Fruit fly (Drosophila melanogaster) whole organism, embryonic: Measurements from ENCODE around the gene Elp3.

ENCODE experiments used
- BEAF-32 ChIP-seq: fragments of 200-800 bp; sonication (Bioruptor generic); optimal IDR thresholded peaks from 3 replicates; lab custom pipeline; 2017; ENCODE audit warnings: missing biosample characterization, missing genetic modification characterization, mild to moderate bottlenecking, moderate library complexity, missing genetic modification reagents
- CG11560 ChIP-seq: fragments of 200-800 bp; sonication (Bioruptor generic); IDR thresholded peaks from 3 replicates; pipeline ENCODE4 v1.3.6; 2022; ENCODE audit warnings: missing biosample characterization, missing genetic modification characterization
- CG14441 ChIP-seq: fragments of 200-800 bp; sonication (Bioruptor generic); IDR thresholded peaks from 2 replicates; pipeline ENCODE4 v1.3.6; 2022; ENCODE audit warnings: missing biosample characterization, missing genetic modification characterization
- CG14710 ChIP-seq: fragments of 200-800 bp; sonication (Bioruptor generic); optimal IDR thresholded peaks from 3 replicates; lab custom pipeline; 2019; ENCODE audit warnings: missing biosample characterization, mild to moderate bottlenecking, missing genetic modification characterization, moderate library complexity
- CG1603 ChIP-seq: fragments of 200-800 bp; sonication (Bioruptor generic); optimal IDR thresholded peaks from 2 replicates; lab custom pipeline; 2019; ENCODE audit warnings: missing biosample characterization, mild to moderate bottlenecking, missing genetic modification characterization, moderate library complexity
- CG1647 ChIP-seq: fragments of 200-800 bp; sonication (Bioruptor generic); optimal IDR thresholded peaks from 3 replicates; lab custom pipeline; 2016; ENCODE audit warnings: missing biosample characterization, missing genetic modification characterization
- CG16813 ChIP-seq: fragments of 200-800 bp; sonication (Bioruptor generic); IDR thresholded peaks from 3 replicates; pipeline ENCODE4 v1.3.6; 2022; ENCODE audit warnings: missing biosample characterization, missing genetic modification characterization; ENCODE audit not compliant: partially characterized antibody
- CG17361 ChIP-seq: fragments of 200-800 bp; sonication (Bioruptor generic); IDR thresholded peaks from 3 replicates; pipeline ENCODE4 v1.3.6; 2022; ENCODE audit warnings: missing biosample characterization, missing genetic modification characterization
- CG2129 ChIP-seq: fragments of 200-800 bp; sonication (Bioruptor generic); IDR thresholded peaks from 2 replicates; pipeline ENCODE4 v1.3.6; 2022; ENCODE audit warnings: missing biosample characterization, missing genetic modification characterization; ENCODE audit not compliant: partially characterized antibody
- CG2875 ChIP-seq: fragments of 200-800 bp; sonication (Bioruptor generic); optimal IDR thresholded peaks from 2 replicates; lab custom pipeline; 2017; ENCODE audit warnings: missing biosample characterization, mild to moderate bottlenecking, missing genetic modification characterization, missing genetic modification reagents
- CG30020 ChIP-seq: fragments of 200-800 bp; optimal IDR thresholded peaks from 2 replicates; lab custom pipeline; 2019; ENCODE audit warnings: missing biosample characterization, mild to moderate bottlenecking, missing genetic modification characterization, moderate library complexity
- CG32772 ChIP-seq: fragments of 200-800 bp; sonication (Bioruptor generic); IDR thresholded peaks from 2 replicates; pipeline ENCODE4 v1.3.6; 2022; ENCODE audit warnings: missing biosample characterization, missing genetic modification characterization
- CG34422 ChIP-seq: fragments of 200-800 bp; sonication (Bioruptor generic); IDR thresholded peaks from 3 replicates; pipeline ENCODE4 v1.3.6; 2022; ENCODE audit warnings: missing biosample characterization, missing genetic modification characterization
- CG42726 ChIP-seq: fragments of 200-800 bp; sonication (Bioruptor generic); IDR thresholded peaks from 2 replicates; pipeline ENCODE4 v1.3.6; 2022; ENCODE audit warnings: missing biosample characterization, missing genetic modification characterization; ENCODE audit not compliant: partially characterized antibody
- CG4854 ChIP-seq: fragments of 200-800 bp; sonication (Bioruptor generic); optimal IDR thresholded peaks from 2 replicates; lab custom pipeline; 2016; ENCODE audit warnings: missing biosample characterization, missing genetic modification characterization, inconsistent platforms
- CG6813 ChIP-seq: fragments of 200-800 bp; sonication (Bioruptor generic); optimal IDR thresholded peaks from 2 replicates; lab custom pipeline; 2017; ENCODE audit warnings: missing biosample characterization, missing genetic modification characterization, mild to moderate bottlenecking, moderate library complexity, missing genetic modification reagents
- CG7839 ChIP-seq: fragments of 200-800 bp; sonication (Bioruptor generic); optimal IDR thresholded peaks from 3 replicates; lab custom pipeline; 2018; ENCODE audit warnings: missing biosample characterization, mild to moderate bottlenecking, missing genetic modification characterization, moderate library complexity
- CG8359 ChIP-seq: fragments of 200-800 bp; sonication (Bioruptor generic); optimal IDR thresholded peaks from 2 replicates; lab custom pipeline; 2017; ENCODE audit warnings: missing biosample characterization, mild to moderate bottlenecking, missing genetic modification characterization, borderline replicate concordance
- CG8478 ChIP-seq: fragments of >200 bp; optimal IDR thresholded peaks from 2 replicates; lab custom pipeline; 2018
- CG9437 ChIP-seq: fragments of 200-800 bp; sonication (Bioruptor generic); optimal IDR thresholded peaks from 2 replicates; lab custom pipeline; 2018; ENCODE audit warnings: missing biosample characterization, mild to moderate bottlenecking, missing genetic modification characterization
- CG9817 ChIP-seq: fragments of 200-800 bp; sonication (Bioruptor generic); optimal IDR thresholded peaks from 2 replicates; lab custom pipeline; 2018; ENCODE audit warnings: missing biosample characterization, mild to moderate bottlenecking, missing genetic modification characterization, moderate library complexity
- Dad ChIP-seq: fragments of 200-800 bp; sonication (Bioruptor generic); optimal IDR thresholded peaks from 3 replicates; lab custom pipeline; 2016; ENCODE audit warnings: missing biosample characterization, missing genetic modification characterization
- Hand ChIP-seq: fragments of 200-800 bp; sonication (Bioruptor generic); optimal IDR thresholded peaks from 2 replicates; lab custom pipeline; 2017; ENCODE audit warnings: mild to moderate bottlenecking, missing biosample characterization, missing genetic modification reagents, missing genetic modification characterization
- Med ChIP-seq: fragments of 200-800 bp; sonication (Bioruptor generic); peaks from one replicate; lab custom pipeline; 2016; ENCODE audit warnings: missing biosample characterization, missing genetic modification characterization, mild to moderate bottlenecking, inconsistent platforms, moderate library complexity
- NFAT ChIP-seq: fragments of 200-800 bp; sonication (Bioruptor generic); IDR thresholded peaks from 2 replicates; pipeline ENCODE4 v1.3.6; 2022; ENCODE audit warnings: missing biosample characterization, missing genetic modification characterization
- Neu2 ChIP-seq: fragments of 200-800 bp; sonication (Bioruptor generic); optimal IDR thresholded peaks from 3 replicates; lab custom pipeline; 2016; ENCODE audit warnings: missing biosample characterization, missing genetic modification characterization, borderline replicate concordance
- Nf-YB ChIP-seq: fragments of 200-800 bp; sonication (Bioruptor generic); optimal IDR thresholded peaks from 3 replicates; lab custom pipeline; 2019; ENCODE audit warnings: missing biosample characterization, mild to moderate bottlenecking, missing genetic modification characterization, moderate library complexity
- NfI ChIP-seq: fragments of 200-800 bp; sonication (Bioruptor generic); optimal IDR thresholded peaks from 3 replicates; lab custom pipeline; 2018; ENCODE audit warnings: missing biosample characterization, mild to moderate bottlenecking, missing genetic modification characterization, moderate library complexity
- Scr ChIP-seq: fragments of 200-800 bp; sonication (Bioruptor generic); IDR thresholded peaks from 2 replicates; pipeline ENCODE4 v1.3.6; 2022; ENCODE audit warnings: missing biosample characterization, missing genetic modification characterization; ENCODE audit not compliant: partially characterized antibody
- Side ChIP-seq: fragments of 200-800 bp; sonication (Bioruptor generic); optimal IDR thresholded peaks from 2 replicates; lab custom pipeline; 2016; ENCODE audit warnings: missing biosample characterization, missing genetic modification characterization
- Sin3A ChIP-seq: fragments of >200 bp; optimal IDR thresholded peaks from 2 replicates; lab custom pipeline; 2018
- amos ChIP-seq: fragments of 200-800 bp; sonication (Bioruptor generic); IDR thresholded peaks from 2 replicates; pipeline ENCODE4 v1.3.6; 2022; ENCODE audit warnings: missing biosample characterization, missing genetic modification characterization; ENCODE audit not compliant: partially characterized antibody
- crp ChIP-seq, 2 experiments: fragments of 200-800 bp; sonication (Bioruptor generic); optimal IDR thresholded peaks; 2 replicates in 1 of 2; 3 replicates in 1 of 2; lab custom pipeline; 2017; ENCODE audit warnings: missing biosample characterization in 2 of 2, missing genetic modification characterization in 2 of 2, mild to moderate bottlenecking in 1 of 2, moderate library complexity in 1 of 2
- dm ChIP-seq: fragments of 200-800 bp; sonication (Bioruptor generic); optimal IDR thresholded peaks from 3 replicates; lab custom pipeline; 2016; ENCODE audit warnings: missing biosample characterization, missing genetic modification characterization
- dpn ChIP-seq, 2 experiments: fragments of 200-800 bp; sonication (Bioruptor generic); optimal IDR thresholded peaks; 3 replicates each; lab custom pipeline; 2016; ENCODE audit warnings: missing biosample characterization in 2 of 2, missing genetic modification characterization in 2 of 2
- dysf ChIP-seq: fragments of 200-800 bp; sonication (Bioruptor generic); IDR thresholded peaks from 3 replicates; pipeline ENCODE4 v1.3.6; 2022; ENCODE audit warnings: missing biosample characterization, missing genetic modification characterization
- grau ChIP-seq: fragments of 200-800 bp; optimal IDR thresholded peaks from 3 replicates; lab custom pipeline; 2019; ENCODE audit warnings: missing biosample characterization, mild to moderate bottlenecking, missing genetic modification characterization, moderate library complexity
- knrl ChIP-seq: fragments of 200-800 bp; sonication (Bioruptor generic); IDR thresholded peaks from 3 replicates; pipeline ENCODE4 v1.3.6; 2022; ENCODE audit warnings: missing biosample characterization, missing genetic modification characterization; ENCODE audit not compliant: partially characterized antibody
- lola ChIP-seq, 3 experiments: fragments of >200 bp in 2 of 3; fragments of 200-800 bp in 1 of 3; sonication (Bioruptor generic) in 1 of 3; optimal IDR thresholded peaks; 2 replicates each; lab custom pipeline; 2017 to 2019; ENCODE audit warnings: missing biosample characterization in 3 of 3, missing genetic modification characterization in 3 of 3, mild to moderate bottlenecking in 1 of 3, moderate library complexity in 1 of 3
- nerfin-1 ChIP-seq: fragments of 200-800 bp; sonication (Bioruptor generic); optimal IDR thresholded peaks from 3 replicates; lab custom pipeline; 2019; ENCODE audit warnings: missing biosample characterization, mild to moderate bottlenecking, missing genetic modification characterization, moderate library complexity
- oc ChIP-seq: fragments of 200-800 bp; sonication (Bioruptor generic); optimal IDR thresholded peaks from 2 replicates; lab custom pipeline; 2018; ENCODE audit warnings: missing biosample characterization, mild to moderate bottlenecking, missing genetic modification characterization, moderate library complexity
- pita ChIP-seq: fragments of 200-800 bp; sonication (Bioruptor generic); optimal IDR thresholded peaks from 2 replicates; lab custom pipeline; 2017; ENCODE audit warnings: missing biosample characterization, mild to moderate bottlenecking, missing genetic modification characterization
- pnt ChIP-seq: fragments of 200-800 bp; sonication (Bioruptor generic); optimal IDR thresholded peaks from 3 replicates; lab custom pipeline; 2016; ENCODE audit warnings: missing biosample characterization, missing genetic modification characterization
- pum ChIP-seq: fragments of 200-800 bp; sonication (Bioruptor generic); optimal IDR thresholded peaks from 2 replicates; lab custom pipeline; 2016; ENCODE audit warnings: missing biosample characterization, missing genetic modification characterization
- row ChIP-seq: fragments of 200-800 bp; sonication (Bioruptor generic); IDR thresholded peaks from 3 replicates; pipeline ENCODE4 v1.3.6; 2022; ENCODE audit warnings: missing biosample characterization, missing genetic modification characterization
- sens ChIP-seq: fragments of 200-800 bp; sonication (Bioruptor generic); peaks from one replicate; lab custom pipeline; 2016; ENCODE audit warnings: missing biosample characterization, missing genetic modification characterization
- slou ChIP-seq: fragments of 200-800 bp; sonication (Bioruptor generic); optimal IDR thresholded peaks from 3 replicates; lab custom pipeline; 2016; ENCODE audit warnings: missing biosample characterization, missing genetic modification characterization
- tap ChIP-seq: fragments of 200-800 bp; optimal IDR thresholded peaks from 3 replicates; lab custom pipeline; 2019; ENCODE audit warnings: missing biosample characterization, mild to moderate bottlenecking, missing genetic modification characterization, moderate library complexity
- unc-4 ChIP-seq: fragments of 200-800 bp; sonication (Bioruptor generic); IDR thresholded peaks from 2 replicates; pipeline ENCODE4 v1.3.6; 2022; ENCODE audit warnings: missing biosample characterization, missing genetic modification characterization; ENCODE audit not compliant: partially characterized antibody
- zen2 ChIP-seq: fragments of 200-800 bp; sonication (Bioruptor generic); IDR thresholded peaks from 3 replicates; pipeline ENCODE4 v1.3.6; 2022; ENCODE audit warnings: missing biosample characterization, missing genetic modification characterization; ENCODE audit not compliant: partially characterized antibody

Gene Elp3

DNA sequence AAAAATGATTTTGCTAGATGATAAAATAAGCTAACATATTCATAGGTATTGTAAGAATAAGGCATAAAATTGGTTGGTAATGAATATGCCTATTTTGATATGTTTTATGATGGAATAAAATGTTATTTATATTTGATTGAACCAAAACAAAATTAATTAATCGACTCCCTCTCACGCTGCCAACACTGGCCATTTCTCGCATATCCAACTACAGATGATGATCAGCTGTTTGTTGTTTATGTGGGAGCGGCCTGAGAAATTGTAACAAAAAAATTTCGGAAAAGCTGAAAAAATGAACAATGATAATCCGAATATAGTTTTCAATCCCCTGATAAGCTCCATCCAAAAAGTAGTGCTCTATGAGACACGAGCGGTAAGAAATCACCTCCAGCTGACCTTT is 20.4 kb downstream of the Elp3 start, which contains the start of gene FIG4 (continued):
- TF ChIP-seq pum (GFP tag; lab: Kevin White, UChicago) (no peak), Scr (GFP tag; lab: Robert Waterston, UW) (peak; percentile 79), oc (tag; lab: Kevin White, UChicago) (no peak), CG6813 (no peak), unc-4 (GFP tag; lab: Robert Waterston, UW) (peak; percentile 75), CG16813 (GFP tag; lab: Robert Waterston, UW) (peak; percentile 64; the same call in 2 of the 3 replicates), pita (no peak), dysf (GFP tag; lab: Robert Waterston, UW) (no peak), knrl (GFP tag; lab: Robert Waterston, UW) (peak; percentile 42; the same call in 2 of the 3 replicates), row (GFP tag; lab: Robert Waterston, UW) (peak; percentile 76), slou (no peak), nerfin-1 (tag; lab: Kevin White, UChicago) (no peak), CG9817 (tag; lab: Kevin White, UChicago) (no peak), CG2875 (GFP tag; lab: Kevin White, UChicago) (no peak), tap (tag; lab: Kevin White, UChicago) (no peak), Side (GFP tag; lab: Kevin White, UChicago) (no peak), CG1603 (tag; lab: Kevin White, UChicago) (peak; percentile 5), CG17361 (GFP tag; lab: Robert Waterston, UW) (no peak), CG14441 (no peak), lola (GFP tag; optimal IDR thresholded peaks at IDR 0.05; lab: Kevin White, UChicago) (no peak), grau (tag; lab: Kevin White, UChicago) (peak; percentile 10), CG4854 (no peak), Hand (GFP tag; lab: Kevin White, UChicago) (no peak), CG8359 (no peak), sens (no peak), amos (peak; percentile 57), NfI (GFP tag; lab: Kevin White, UChicago) (no peak), CG7839 (no peak), Neu2 (GFP tag; lab: Kevin White, UChicago) (no peak), zen2 (GFP tag; lab: Robert Waterston, UW) (peak; percentile 89), CG1647 (GFP tag; lab: Kevin White, UChicago) (no peak), CG2129 (GFP tag; lab: Robert Waterston, UW) (peak; percentile 82), CG42726 (GFP tag; lab: Robert Waterston, UW) (no peak), CG14710 (tag; lab: Kevin White, UChicago) (peak; percentile 33), CG32772 (GFP tag; lab: Robert Waterston, UW) (no peak), crp (GFP tag; optimal IDR thresholded peaks at IDR 0.05; lab: Kevin White, UChicago) (peak; percentile 80 to 94), BEAF-32 (peak; percentile 74), Sin3A (no peak), CG11560 (tag; lab: Robert Waterston, UW) (no peak), dm (GFP tag; lab: Kevin White, UChicago) (no peak), Nf-YB (GFP tag; lab: Kevin White, UChicago) (peak; percentile 7), Dad (GFP tag; lab: Kevin White, UChicago) (no peak), dpn (GFP tag; optimal IDR thresholded peaks at IDR 0.05; lab: Kevin White, UChicago) (no peak), NFAT (GFP tag; lab: Robert Waterston, UW) (no peak), pnt (GFP tag; lab: Kevin White, UChicago) (no peak), CG34422 (peak; percentile 21; the same call in 1 of the 3 replicates), CG9437 (no peak), CG30020 (tag; lab: Kevin White, UChicago) (no peak), CG8478 (lab: Kevin White, UChicago) (no peak), Med (GFP tag; lab: Kevin White, UChicago) (peak; percentile 45)
